Worm (Caenorhabditis elegans): Measurements from ENCODE around the gene F36H5.17.

The F36H5.17 gene

ce11 chrII:1741248-1741647 lies 14.7 kb downstream of the F36H5.17 start, which contains the start of gene K07G6.1:
TSS of gene K07G6.1 (plus strand) at chrII:1741548.
- no peak for TF ChIP-seq pha-4 (tag; optimal IDR thresholded peaks at IDR 0.05)
- TF ChIP-seq snpc-4 (tag; optimal IDR thresholded peaks at IDR 0.05): no peak
- no peak for TF ChIP-seq elt-3 (tag; optimal IDR thresholded peaks at IDR 0.05)
- no peak for TF ChIP-seq nhr-12 (tag; optimal IDR thresholded peaks at IDR 0.05)
- no peak for TF ChIP-seq ceh-43 (GFP tag; optimal IDR thresholded peaks at IDR 0.05)
- no peak for TF ChIP-seq mep-1 (tag; optimal IDR thresholded peaks at IDR 0.05)
- no peak for TF ChIP-seq ceh-39 (tag; optimal IDR thresholded peaks at IDR 0.05)
- TF ChIP-seq blmp-1 (tag; optimal IDR thresholded peaks at IDR 0.05): no peak
- no peak for TF ChIP-seq mls-2 (tag; optimal IDR thresholded peaks at IDR 0.05)
- no peak for TF ChIP-seq elt-1 (tag; optimal IDR thresholded peaks at IDR 0.05; ENCODE audit: borderline replicate concordance, insufficient read depth)
- TF ChIP-seq ham-2 (GFP tag; optimal IDR thresholded peaks at IDR 0.05): no peak
- no peak for TF ChIP-seq zip-8 (tag; optimal IDR thresholded peaks at IDR 0.05)
- TF ChIP-seq sem-2 (GFP tag; optimal IDR thresholded peaks at IDR 0.05): no peak
- TF ChIP-seq unc-120 (tag; optimal IDR thresholded peaks at IDR 0.05; ENCODE audit: poor library complexity, severe bottlenecking): no peak
- no peak for TF ChIP-seq lsy-2 (tag; optimal IDR thresholded peaks at IDR 0.05)
- no peak for TF ChIP-seq nhr-2 (tag; optimal IDR thresholded peaks at IDR 0.05)
- TF ChIP-seq lin-32 (GFP tag; optimal IDR thresholded peaks at IDR 0.05): no peak
- no peak for TF ChIP-seq cnd-1 (tag; optimal IDR thresholded peaks at IDR 0.05)
- TF ChIP-seq lin-13 (tag; optimal IDR thresholded peaks at IDR 0.05): no peak
- no peak for TF ChIP-seq sptf-1 (tag; optimal IDR thresholded peaks at IDR 0.05)

ce11 chrII:1738844-1739243 lies 17.1 kb downstream of the F36H5.17 start, which contains the start of the genes irld-9 and irld-33:
TSS of gene irld-9 (minus strand) at chrII:1738944.
TSS of gene irld-33 (plus strand) at chrII:1739052.
- TF ChIP-seq nhr-12 (tag; optimal IDR thresholded peaks at IDR 0.05) (no peak), tbx-8 (GFP tag; optimal IDR thresholded peaks at IDR 0.05) (no peak), unc-62 (GFP tag; optimal IDR thresholded peaks at IDR 0.05) (no peak), nhr-2 (tag; optimal IDR thresholded peaks at IDR 0.05) (no peak), nhr-237 (tag; optimal IDR thresholded peaks at IDR 0.05) (no peak), bed-3 (GFP tag; optimal IDR thresholded peaks at IDR 0.05) (no peak), unc-120 (tag; optimal IDR thresholded peaks at IDR 0.05; ENCODE audit: poor library complexity, severe bottlenecking) (no peak), ces-1 (GFP tag; optimal IDR thresholded peaks at IDR 0.05) (no peak), drap-1 (GFP tag; optimal IDR thresholded peaks at IDR 0.05) (no peak), ceh-39 (tag; optimal IDR thresholded peaks at IDR 0.05) (no peak), unc-39 (tag; optimal IDR thresholded peaks at IDR 0.05) (no peak), hlh-1 (tag; optimal IDR thresholded peaks at IDR 0.05) (no peak), nhr-28 (tag; optimal IDR thresholded peaks at IDR 0.05) (no peak), mab-5 (tag; optimal IDR thresholded peaks at IDR 0.05) (no peak), pha-4 (tag; optimal IDR thresholded peaks at IDR 0.05) (no peak), M03D4.4 (tag; optimal IDR thresholded peaks at IDR 0.05) (no peak), sptf-1 (tag; optimal IDR thresholded peaks at IDR 0.05) (no peak), lin-32 (GFP tag; optimal IDR thresholded peaks at IDR 0.05) (no peak), elt-1 (tag; optimal IDR thresholded peaks at IDR 0.05; ENCODE audit: borderline replicate concordance, insufficient read depth) (no peak)

ce11 chrII:1736353-1736752 lies 19.6 kb downstream of the F36H5.17 start, which contains the start of gene ceh-83:
TSS of gene ceh-83 (minus strand) at chrII:1736533.
- TF ChIP-seq elt-1 (tag; optimal IDR thresholded peaks at IDR 0.05; ENCODE audit: borderline replicate concordance, insufficient read depth) (no peak), sptf-1 (tag; optimal IDR thresholded peaks at IDR 0.05) (no peak), nhr-237 (tag; optimal IDR thresholded peaks at IDR 0.05) (no peak), nhr-2 (tag; optimal IDR thresholded peaks at IDR 0.05) (no peak), ceh-83 (GFP tag; optimal IDR thresholded peaks at IDR 0.05) (no peak), unc-120 (tag; optimal IDR thresholded peaks at IDR 0.05; ENCODE audit: poor library complexity, severe bottlenecking) (no peak), zip-8 (tag; optimal IDR thresholded peaks at IDR 0.05) (no peak), drap-1 (GFP tag; optimal IDR thresholded peaks at IDR 0.05) (no peak), nhr-28 (tag; optimal IDR thresholded peaks at IDR 0.05) (no peak), blmp-1 (tag; optimal IDR thresholded peaks at IDR 0.05) (no peak), lin-32 (GFP tag; optimal IDR thresholded peaks at IDR 0.05) (no peak), M03D4.4 (tag; optimal IDR thresholded peaks at IDR 0.05) (no peak), mab-5 (tag; optimal IDR thresholded peaks at IDR 0.05) (no peak), mls-2 (tag; optimal IDR thresholded peaks at IDR 0.05) (no peak), flh-1 (GFP tag; optimal IDR thresholded peaks at IDR 0.05) (no peak)

- TF ChIP-seq mls-2 (tag; optimal IDR thresholded peaks at IDR 0.05) (no peak), nhr-237 (tag; optimal IDR thresholded peaks at IDR 0.05) (no peak), sptf-1 (tag; optimal IDR thresholded peaks at IDR 0.05) (no peak), M03D4.4 (tag; optimal IDR thresholded peaks at IDR 0.05) (no peak), mep-1 (tag; optimal IDR thresholded peaks at IDR 0.05) (no peak)
Observed at ce11 chrII:1735145-1735544, 20.8 kb downstream of the F36H5.17 start.

Data from whole organism, mixed stage, embryonic.